Worm (Caenorhabditis elegans): ENCODE data around the gene skpo-1.

DNA sequence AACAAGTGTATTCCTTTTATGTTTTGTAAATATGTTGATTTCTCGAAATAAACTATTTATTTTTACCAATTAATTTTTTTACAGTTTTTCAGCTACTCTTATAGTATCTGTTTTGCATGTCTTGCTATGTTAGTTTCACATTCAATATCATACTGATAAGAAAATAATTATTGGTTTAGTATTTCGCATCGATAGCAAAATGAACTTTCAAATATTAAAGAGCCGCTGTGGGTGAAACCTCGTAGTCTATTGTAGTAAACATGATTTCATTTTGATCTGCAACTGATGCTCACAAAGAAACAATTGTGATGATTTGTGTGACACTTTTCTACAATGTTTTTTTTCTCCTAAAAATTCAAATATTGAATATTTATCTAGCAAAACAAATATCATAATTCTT, 12.4 kb downstream of the skpo-1 start:
- TF ChIP-seq zip-5 (tag; optimal IDR thresholded peaks at IDR 0.05), result no peak
- TF ChIP-seq fkh-6 (tag; optimal IDR thresholded peaks at IDR 0.05), result no peak
- no peak for TF ChIP-seq tbx-2 (tag; optimal IDR thresholded peaks at IDR 0.05)
